Worm (Caenorhabditis elegans) whole organism, L4 larva: ENCODE measurements around the gene C02F5.5.

Experiments
- D1046.2 ChIP-seq: fragments of 200-800 bp; sonication (Bioruptor generic); IDR thresholded peaks from 2 replicates; pipeline ENCODE4 v1.3.6; 2022; ENCODE audit warnings: missing genetic modification characterization, missing compliant biosample characterization
- F49E8.2 ChIP-seq: sonication (generic microtip); optimal IDR thresholded peaks from 2 replicates; lab custom pipeline; 2016; ENCODE audit warnings: missing compliant biosample characterization, mild to moderate bottlenecking, missing genetic modification characterization, borderline replicate concordance
- T20F7.1 ChIP-seq: fragments of 200-800 bp; sonication (Bioruptor generic); optimal IDR thresholded peaks from 2 replicates; lab custom pipeline; 2018; ENCODE audit warnings: mild to moderate bottlenecking, missing genetic modification characterization, missing compliant biosample characterization
- T26A8.4 ChIP-seq: fragments of 200-800 bp; sonication (Bioruptor generic); IDR thresholded peaks from 2 replicates; pipeline ENCODE4 v1.3.6; 2022; ENCODE audit warnings: missing genetic modification characterization, missing compliant biosample characterization
- Y48G9A.11 ChIP-seq: fragments of 200-800 bp; sonication (Bioruptor generic); IDR thresholded peaks from 2 replicates; pipeline ENCODE4 v1.3.6; 2022; ENCODE audit warnings: missing genetic modification reagents, missing genetic modification characterization, missing compliant biosample characterization
- Y75B8A.6 ChIP-seq: fragments of 200-800 bp; sonication (Bioruptor generic); IDR thresholded peaks from 2 replicates; pipeline ENCODE4 v1.3.6; 2022; ENCODE audit warnings: missing genetic modification reagents, missing genetic modification characterization, missing compliant biosample characterization
- ama-1 ChIP-seq: fragments of 150-350 bp; optimal IDR thresholded peaks from 2 replicates; lab custom pipeline; 2014; ENCODE audit warnings: inconsistent platforms, mixed read lengths
- arid-1 ChIP-seq: fragments of 200-800 bp; sonication (Bioruptor generic); conservative IDR thresholded peaks from 2 replicates; pipeline ENCODE4 v1.3.6; 2022; ENCODE audit warnings: missing genetic modification reagents, missing genetic modification characterization, missing compliant biosample characterization
- ceh-32 ChIP-seq: sonication (generic microtip); optimal IDR thresholded peaks from 2 replicates; lab custom pipeline; 2016; ENCODE audit warnings: mild to moderate bottlenecking, missing genetic modification characterization, missing compliant biosample characterization; ENCODE audit not compliant: poor library complexity
- ceh-82 ChIP-seq: sonication (generic microtip); optimal IDR thresholded peaks from 2 replicates; lab custom pipeline; 2017; ENCODE audit warnings: missing biosample characterization, missing genetic modification characterization
- ctbp-1 ChIP-seq: fragments of 200-800 bp; sonication (Bioruptor generic); IDR thresholded peaks from 2 replicates; pipeline ENCODE4 v1.3.6; 2022; ENCODE audit warnings: missing genetic modification reagents, missing genetic modification characterization, missing compliant biosample characterization
- daf-12 ChIP-seq: fragments of 150-350 bp; optimal IDR thresholded peaks from 2 replicates; lab custom pipeline; 2014; ENCODE audit warnings: missing biosample characterization, missing genetic modification reagents, missing genetic modification characterization
- daf-16 ChIP-seq, 3 experiments: sonication (generic microtip); optimal IDR thresholded peaks; 2 replicates each; lab custom pipeline; 2016 to 2017; ENCODE audit warnings: missing genetic modification characterization in 3 of 3, missing genetic modification reagents in 3 of 3, mild to moderate bottlenecking in 2 of 3, missing compliant biosample characterization in 2 of 3, missing biosample characterization in 1 of 3, moderate library complexity in 1 of 3
- dpl-1 ChIP-seq: fragments of 150-350 bp; optimal IDR thresholded peaks from 2 replicates; lab custom pipeline; 2014; ENCODE audit warnings: missing biosample characterization, missing genetic modification reagents, missing genetic modification characterization
- duxl-1 ChIP-seq: sonication (generic microtip); optimal IDR thresholded peaks from 2 replicates; lab custom pipeline; 2016; ENCODE audit warnings: mild to moderate bottlenecking, missing genetic modification characterization, moderate library complexity, missing compliant biosample characterization; ENCODE audit not compliant: poor library complexity
- dve-1 ChIP-seq: sonication (generic microtip); optimal IDR thresholded peaks from 2 replicates; lab custom pipeline; 2017; ENCODE audit warnings: antibody characterized with exemption, mild to moderate bottlenecking, missing genetic modification characterization, missing compliant biosample characterization; ENCODE audit not compliant: insufficient read depth
- egl-43 ChIP-seq: fragments of 200-800 bp; sonication (Bioruptor generic); IDR thresholded peaks from 2 replicates; pipeline ENCODE4 v1.3.6; 2022; ENCODE audit warnings: missing genetic modification reagents, missing genetic modification characterization, missing compliant biosample characterization
- hif-1 ChIP-seq, 2 experiments: sonication (generic microtip); optimal IDR thresholded peaks; 2 replicates each; lab custom pipeline; 2016 to 2017; ENCODE audit warnings: missing compliant biosample characterization in 2 of 2, missing genetic modification characterization in 2 of 2, missing genetic modification reagents in 2 of 2, missing genotype in 2 of 2, mild to moderate bottlenecking in 1 of 2
- hlh-11 ChIP-seq: fragments of 200-800 bp; sonication (Bioruptor generic); optimal IDR thresholded peaks from 2 replicates; lab custom pipeline; 2018; ENCODE audit warnings: mild to moderate bottlenecking, missing genetic modification characterization, missing compliant biosample characterization
- hlh-30 ChIP-seq: sonication (generic microtip); optimal IDR thresholded peaks from 2 replicates; lab custom pipeline; 2017; ENCODE audit warnings: antibody characterized with exemption, mild to moderate bottlenecking, missing genetic modification characterization, missing compliant biosample characterization; ENCODE audit not compliant: insufficient read depth
- hmg-1.1 ChIP-seq: fragments of 200-800 bp; sonication (Bioruptor generic); IDR thresholded peaks from 2 replicates; pipeline ENCODE4 v1.3.6; 2022; ENCODE audit warnings: missing genetic modification reagents, missing genetic modification characterization, missing compliant biosample characterization
- lin-15B ChIP-seq: fragments of 150-350 bp; sonication (generic microtip); optimal IDR thresholded peaks from 3 replicates; lab custom pipeline; 2014; ENCODE audit warnings: missing biosample characterization, missing genetic modification characterization
- lin-38 ChIP-seq: fragments of 200-800 bp; sonication (Bioruptor generic); IDR thresholded peaks from 2 replicates; pipeline ENCODE4 v1.3.6; 2022; ENCODE audit warnings: missing genetic modification reagents, missing genetic modification characterization, missing compliant biosample characterization
- lir-3 ChIP-seq: sonication (generic microtip); optimal IDR thresholded peaks from 2 replicates; lab custom pipeline; 2016; ENCODE audit warnings: mild to moderate bottlenecking, missing genetic modification characterization, missing compliant biosample characterization
- lsy-2 ChIP-seq, 2 experiments: fragments of 150-350 bp in 1 of 2; sonication (generic microtip) in 1 of 2; optimal IDR thresholded peaks; 2 replicates each; lab custom pipeline; 2014 to 2017; ENCODE audit warnings: missing biosample characterization in 2 of 2, missing genetic modification characterization in 2 of 2
- mdl-1 ChIP-seq, 2 experiments: fragments of 150-350 bp in 1 of 2; sonication (generic microtip) in 1 of 2; optimal IDR thresholded peaks; 2 replicates each; lab custom pipeline; 2014 to 2017; ENCODE audit warnings: missing biosample characterization in 2 of 2, missing genetic modification characterization in 2 of 2
- mep-1 ChIP-seq: fragments of 150-350 bp; sonication (generic microtip); optimal IDR thresholded peaks from 3 replicates; lab custom pipeline; 2014; ENCODE audit warnings: missing biosample characterization, missing genetic modification characterization
- mes-2 ChIP-seq: sonication (generic microtip); optimal IDR thresholded peaks from 2 replicates; lab custom pipeline; 2016; ENCODE audit warnings: missing genotype, mild to moderate bottlenecking, missing genetic modification characterization, missing compliant biosample characterization; ENCODE audit not compliant: poor library complexity, severe bottlenecking
- mxl-3 ChIP-seq: fragments of 200-800 bp; sonication (Bioruptor generic); optimal IDR thresholded peaks from 2 replicates; lab custom pipeline; 2018; ENCODE audit warnings: mild to moderate bottlenecking, missing genetic modification characterization, missing compliant biosample characterization
- nhr-102 ChIP-seq: sonication (generic microtip); optimal IDR thresholded peaks from 2 replicates; lab custom pipeline; 2016; ENCODE audit warnings: mild to moderate bottlenecking, missing genetic modification characterization, moderate library complexity, missing compliant biosample characterization
- nhr-25 ChIP-seq: sonication (generic microtip); optimal IDR thresholded peaks from 2 replicates; lab custom pipeline; 2017; ENCODE audit warnings: missing genetic modification characterization, mild to moderate bottlenecking, missing compliant biosample characterization, antibody characterized with exemption, moderate library complexity, borderline replicate concordance; ENCODE audit not compliant: insufficient read depth
- nhr-28 ChIP-seq: fragments of 150-350 bp; optimal IDR thresholded peaks from 2 replicates; lab custom pipeline; 2014; ENCODE audit warnings: missing biosample characterization, missing genetic modification characterization
- nhr-42 ChIP-seq: fragments of 200-800 bp; sonication (Bioruptor generic); IDR thresholded peaks from 2 replicates; pipeline ENCODE4 v1.3.6; 2022; ENCODE audit warnings: missing genetic modification characterization, missing compliant biosample characterization
- nhr-6 ChIP-seq: fragments of 150-350 bp; optimal IDR thresholded peaks from 2 replicates; lab custom pipeline; 2014; ENCODE audit warnings: missing biosample characterization, missing genetic modification characterization
- nhr-77 ChIP-seq: fragments of 150-350 bp; optimal IDR thresholded peaks from 2 replicates; lab custom pipeline; 2014; ENCODE audit warnings: missing biosample characterization, missing genetic modification characterization
- php-3 ChIP-seq: fragments of 200-800 bp; sonication (Bioruptor generic); IDR thresholded peaks from 2 replicates; pipeline ENCODE4 v1.3.6; 2022; ENCODE audit warnings: missing genetic modification reagents, missing genetic modification characterization, missing compliant biosample characterization
- pqm-1 ChIP-seq: sonication (generic microtip); optimal IDR thresholded peaks from 2 replicates; lab custom pipeline; 2017; ENCODE audit warnings: missing biosample characterization, missing genetic modification characterization
- rbr-2 ChIP-seq: sonication (generic microtip); optimal IDR thresholded peaks from 2 replicates; lab custom pipeline; 2016; ENCODE audit warnings: missing genotype, missing genetic modification characterization, missing compliant biosample characterization
- skn-1 ChIP-seq: fragments of 150-350 bp; optimal IDR thresholded peaks from 2 replicates; lab custom pipeline; 2014; ENCODE audit warnings: missing biosample characterization, missing genetic modification characterization
- spr-1 ChIP-seq: sonication (generic microtip); optimal IDR thresholded peaks from 2 replicates; lab custom pipeline; 2016; ENCODE audit warnings: mild to moderate bottlenecking, missing genetic modification characterization, missing compliant biosample characterization
- unc-130 ChIP-seq: sonication (generic microtip); optimal IDR thresholded peaks from 2 replicates; lab custom pipeline; 2016; ENCODE audit warnings: missing genetic modification reagents, missing genetic modification characterization, missing compliant biosample characterization
- unc-39 ChIP-seq: sonication (generic microtip); optimal IDR thresholded peaks from 2 replicates; lab custom pipeline; 2017; ENCODE audit warnings: missing biosample characterization, missing genetic modification characterization
- zag-1 ChIP-seq: fragments of 150-350 bp; optimal IDR thresholded peaks from 2 replicates; lab custom pipeline; 2014; ENCODE audit warnings: missing biosample characterization, missing genetic modification characterization
- zfp-3 ChIP-seq: fragments of 200-800 bp; sonication (Bioruptor generic); conservative IDR thresholded peaks from 2 replicates; pipeline ENCODE4 v1.3.6; 2022; ENCODE audit warnings: missing genetic modification reagents, missing genetic modification characterization, missing compliant biosample characterization
- zip-11 ChIP-seq: fragments of 200-800 bp; sonication (Bioruptor generic); IDR thresholded peaks from 2 replicates; pipeline ENCODE4 v1.3.6; 2022; ENCODE audit warnings: missing genetic modification characterization, missing compliant biosample characterization
- ztf-7 ChIP-seq: fragments of 150-350 bp; optimal IDR thresholded peaks from 2 replicates; lab custom pipeline; 2014; ENCODE audit warnings: missing biosample characterization, missing genetic modification characterization

C02F5.5 gene

ce11 chrIII:8265753-8266152 lies 29.8 kb downstream of the C02F5.5 start, which contains the start of gene mrps-9:
Gene mrps-9 (plus strand): TSS chrIII:8266062.
- TF ChIP-seq skn-1 = no peak
- no peak for TF ChIP-seq nhr-42 (GFP tag; lab: Robert Waterston, UW)
- no peak for TF ChIP-seq F49E8.2 (tag; lab: Kevin White, UChicago)
- TF ChIP-seq rbr-2 (tag; lab: Kevin White, UChicago) = no peak
- TF ChIP-seq arid-1 (GFP tag; lab: Robert Waterston, UW) = no peak
- TF ChIP-seq mes-2 (tag; lab: Kevin White, UChicago) = peak; percentile 61
- TF ChIP-seq T20F7.1 (GFP tag; lab: Kevin White, UChicago) = peak; percentile 29
- no peak for TF ChIP-seq php-3 (GFP tag; lab: Robert Waterston, UW)
- no peak for TF ChIP-seq lsy-2 (tag; optimal IDR thresholded peaks at IDR 0.05; lab: Kevin White, UChicago)
- peak; percentile 2 for TF ChIP-seq hlh-30 (tag; lab: Kevin White, UChicago)
- TF ChIP-seq spr-1 (tag; lab: Kevin White, UChicago) = no peak
- peak; percentile 31 for TF ChIP-seq dpl-1 (GFP tag; lab: Kevin White, UChicago)
- TF ChIP-seq lin-38 = peak; percentile 94
- TF ChIP-seq unc-39 (tag; lab: Kevin White, UChicago) = no peak
- no peak for TF ChIP-seq ctbp-1 (GFP tag; lab: Robert Waterston, UW)

- TF ChIP-seq arid-1 (GFP tag; lab: Robert Waterston, UW) = no peak
- no peak for TF ChIP-seq lin-15B (tag; lab: Kevin White, UChicago)
- TF ChIP-seq dve-1 (tag; lab: Kevin White, UChicago) = peak; percentile 28
- TF ChIP-seq nhr-25 = no peak
- TF ChIP-seq hif-1 (tag; optimal IDR thresholded peaks at IDR 0.05; lab: Kevin White, UChicago) = no peak
- no peak for TF ChIP-seq mxl-3 (GFP tag; lab: Kevin White, UChicago)
- no peak for TF ChIP-seq ceh-82 (tag; lab: Kevin White, UChicago)
- no peak for TF ChIP-seq lir-3
- TF ChIP-seq F49E8.2 (tag; lab: Kevin White, UChicago) = no peak
- TF ChIP-seq Y48G9A.11 (GFP tag; lab: Robert Waterston, UW) = no peak
- TF ChIP-seq T26A8.4 (GFP tag; lab: Robert Waterston, UW) = no peak
- no peak for TF ChIP-seq pqm-1 (tag; lab: Kevin White, UChicago)
- TF ChIP-seq lin-38 = peak; percentile 39; the same call in 1 of the 2 replicates
- TF ChIP-seq daf-12 (tag; lab: Kevin White, UChicago) = no peak
- no peak for TF ChIP-seq mdl-1 (tag; optimal IDR thresholded peaks at IDR 0.05; lab: Kevin White, UChicago)
- no peak for TF ChIP-seq zip-11
- TF ChIP-seq zfp-3 (GFP tag; lab: Robert Waterston, UW) = no peak
- TF ChIP-seq hmg-1.1 (GFP tag; lab: Robert Waterston, UW) = no peak
- TF ChIP-seq skn-1 = no peak
- TF ChIP-seq nhr-102 = no peak
- no peak for TF ChIP-seq nhr-77
- TF ChIP-seq Y75B8A.6 (GFP tag; lab: Robert Waterston, UW) = no peak
- no peak for TF ChIP-seq duxl-1 (tag; lab: Kevin White, UChicago)
- peak; percentile 38 for TF ChIP-seq hlh-11 (tag; lab: Kevin White, UChicago)
- TF ChIP-seq nhr-28 (tag; lab: Kevin White, UChicago) = peak; percentile 51
- TF ChIP-seq mep-1 (tag; lab: Kevin White, UChicago) = no peak
- TF ChIP-seq nhr-42 (GFP tag; lab: Robert Waterston, UW) = no peak
- no peak for TF ChIP-seq egl-43 (GFP tag; lab: Robert Waterston, UW)
- TF ChIP-seq T20F7.1 (GFP tag; lab: Kevin White, UChicago) = no peak
- TF ChIP-seq daf-16 (GFP tag; optimal IDR thresholded peaks at IDR 0.05; lab: Kevin White, UChicago) = no peak
- TF ChIP-seq daf-16 (tag; optimal IDR thresholded peaks at IDR 0.05; lab: Kevin White, UChicago) = peak; percentile 15
- no peak for TF ChIP-seq unc-130 (GFP tag; lab: Kevin White, UChicago)
- peak; percentile 55 for TF ChIP-seq hlh-30 (tag; lab: Kevin White, UChicago)
- no peak for TF ChIP-seq ztf-7 (tag; lab: Kevin White, UChicago)
- no peak for TF ChIP-seq D1046.2 (GFP tag; lab: Robert Waterston, UW)
- TF ChIP-seq rbr-2 (tag; lab: Kevin White, UChicago) = no peak
- TF ChIP-seq lsy-2 (tag; optimal IDR thresholded peaks at IDR 0.05; lab: Kevin White, UChicago) = peak in 1 of 2 experiments; percentile 61
- no peak for TF ChIP-seq nhr-6 (tag; lab: Kevin White, UChicago)
- TF ChIP-seq ceh-32 (tag; lab: Kevin White, UChicago) = no peak
- no peak for TF ChIP-seq zag-1
- TF ChIP-seq ama-1 = no peak
- peak; percentile 67 for TF ChIP-seq mes-2 (tag; lab: Kevin White, UChicago)
Measured at ce11 chrIII:8268296-8268695, 32.3 kb downstream of the C02F5.5 start, which contains the start of the genes F09G8.7 and crn-7. Gene F09G8.7 (minus strand): TSS chrIII:8268355. Gene crn-7 (plus strand): TSS chrIII:8268531.
